Fruit fly (Drosophila melanogaster) whole organism, prepupa: Measurements from ENCODE around the gene bigmax.
A peak's percentile ranks its signal among the peaks of the same experiment; 100 is the strongest.

ENCODE experiments used
- Blimp-1 ChIP-seq: fragments of 200-800 bp; sonication (Bioruptor generic); optimal IDR thresholded peaks from 3 replicates; lab custom pipeline; 2017; ENCODE audit warnings: missing biosample characterization, missing genetic modification characterization, mild to moderate bottlenecking, moderate library complexity, missing genetic modification reagents
- CG10631 ChIP-seq: fragments of 200-800 bp; sonication (Bioruptor generic); optimal IDR thresholded peaks from 2 replicates; lab custom pipeline; 2016; ENCODE audit warnings: missing biosample characterization, missing genetic modification characterization
- CG11294 ChIP-seq: fragments of 200-800 bp; sonication (Bioruptor generic); IDR thresholded peaks from 2 replicates; pipeline ENCODE4 v1.3.6; 2022; ENCODE audit warnings: missing biosample characterization, missing genetic modification characterization
- CG11762 ChIP-seq: fragments of 200-800 bp; sonication (Bioruptor generic); optimal IDR thresholded peaks from 3 replicates; lab custom pipeline; 2016; ENCODE audit warnings: missing biosample characterization, missing genetic modification characterization; ENCODE audit not compliant: insufficient read depth
- CG11902 ChIP-seq: fragments of 200-800 bp; sonication (Bioruptor generic); optimal IDR thresholded peaks from 3 replicates; lab custom pipeline; 2016; ENCODE audit warnings: missing biosample characterization, missing genetic modification characterization
- CG1621 ChIP-seq: fragments of 200-800 bp; sonication (Bioruptor generic); optimal IDR thresholded peaks from 3 replicates; lab custom pipeline; 2018; ENCODE audit warnings: missing biosample characterization, mild to moderate bottlenecking, missing genetic modification characterization
- CG16779 ChIP-seq: fragments of 200-800 bp; sonication (Bioruptor generic); optimal IDR thresholded peaks from 3 replicates; lab custom pipeline; 2017; ENCODE audit warnings: missing biosample characterization, mild to moderate bottlenecking, missing genetic modification characterization
- CG3032 ChIP-seq: fragments of 200-800 bp; optimal IDR thresholded peaks from 2 replicates; lab custom pipeline; 2019; ENCODE audit warnings: missing biosample characterization, mild to moderate bottlenecking, missing genetic modification characterization, moderate library complexity
- CG31627 ChIP-seq: fragments of 200-800 bp; sonication (Bioruptor generic); optimal IDR thresholded peaks from 3 replicates; lab custom pipeline; 2016; ENCODE audit warnings: missing biosample characterization, missing genetic modification characterization
- CG34406 ChIP-seq: fragments of 200-800 bp; sonication (Bioruptor generic); optimal IDR thresholded peaks from 3 replicates; lab custom pipeline; 2016; ENCODE audit warnings: missing biosample characterization, missing genetic modification characterization
- CG3919 ChIP-seq: fragments of 200-800 bp; sonication (Bioruptor generic); optimal IDR thresholded peaks from 3 replicates; lab custom pipeline; 2016; ENCODE audit warnings: missing biosample characterization, missing genetic modification characterization
- CG4318 ChIP-seq: fragments of 200-800 bp; sonication (Bioruptor generic); optimal IDR thresholded peaks from 3 replicates; lab custom pipeline; 2017; ENCODE audit warnings: missing biosample characterization, mild to moderate bottlenecking, missing genetic modification characterization
- CG6163 ChIP-seq: fragments of 200-800 bp; sonication (Bioruptor generic); IDR thresholded peaks from 3 replicates; pipeline ENCODE4 v1.3.6; 2022; ENCODE audit warnings: missing biosample characterization, missing genetic modification characterization
- CG6792 ChIP-seq: fragments of 200-800 bp; sonication (Bioruptor generic); optimal IDR thresholded peaks from 3 replicates; lab custom pipeline; 2016; ENCODE audit warnings: missing biosample characterization, missing genetic modification characterization
- CG6808 ChIP-seq: fragments of 200-800 bp; sonication (Bioruptor generic); optimal IDR thresholded peaks from 3 replicates; lab custom pipeline; 2017; ENCODE audit warnings: missing biosample characterization, missing genetic modification characterization, mild to moderate bottlenecking, moderate library complexity, missing genetic modification reagents
- CG7368 ChIP-seq: fragments of 200-800 bp; sonication (Bioruptor generic); optimal IDR thresholded peaks from 3 replicates; lab custom pipeline; 2016; ENCODE audit warnings: missing biosample characterization, missing genetic modification characterization
- CG8319 ChIP-seq: fragments of 200-800 bp; sonication (Bioruptor generic); optimal IDR thresholded peaks from 3 replicates; lab custom pipeline; 2016; ENCODE audit warnings: missing biosample characterization, missing genetic modification characterization
- CG8632 ChIP-seq: fragments of 200-800 bp; sonication (Bioruptor generic); optimal IDR thresholded peaks from 3 replicates; lab custom pipeline; 2016; ENCODE audit warnings: missing biosample characterization, missing genetic modification characterization
- CG9139 ChIP-seq: fragments of 200-800 bp; sonication (Bioruptor generic); optimal IDR thresholded peaks from 3 replicates; lab custom pipeline; 2017; ENCODE audit warnings: missing biosample characterization, mild to moderate bottlenecking, missing genetic modification characterization
- Eip75B ChIP-seq: fragments of 200-800 bp; sonication (Bioruptor generic); optimal IDR thresholded peaks from 3 replicates; lab custom pipeline; 2016; ENCODE audit warnings: missing biosample characterization, missing genetic modification characterization
- Eip78C ChIP-seq: fragments of 200-800 bp; sonication (Bioruptor generic); peaks from one replicate; lab custom pipeline; 2016; ENCODE audit warnings: missing biosample characterization, missing genetic modification characterization
- Ets21C ChIP-seq: fragments of 200-800 bp; sonication (Bioruptor generic); optimal IDR thresholded peaks from 3 replicates; lab custom pipeline; 2016; ENCODE audit warnings: missing biosample characterization, missing genetic modification characterization
- Ets96B ChIP-seq: fragments of 200-800 bp; optimal IDR thresholded peaks from 2 replicates; lab custom pipeline; 2019; ENCODE audit warnings: missing biosample characterization, mild to moderate bottlenecking, missing genetic modification characterization, moderate library complexity
- Gug ChIP-seq: fragments of 200-800 bp; sonication (Bioruptor generic); IDR thresholded peaks from 2 replicates; pipeline ENCODE4 v1.3.6; 2022; ENCODE audit warnings: missing biosample characterization, missing genetic modification characterization
- Hr39 ChIP-seq: fragments of 200-800 bp; sonication (Bioruptor generic); optimal IDR thresholded peaks from 2 replicates; lab custom pipeline; 2016; ENCODE audit warnings: missing biosample characterization, missing genetic modification characterization
- Hr4 ChIP-seq: fragments of 200-800 bp; sonication (Bioruptor generic); optimal IDR thresholded peaks from 3 replicates; lab custom pipeline; 2016; ENCODE audit warnings: missing biosample characterization, missing genetic modification characterization
- Lpt ChIP-seq: fragments of 200-800 bp; sonication (Bioruptor generic); optimal IDR thresholded peaks from 3 replicates; lab custom pipeline; 2016; ENCODE audit warnings: missing biosample characterization, missing genetic modification characterization
- Met ChIP-seq: fragments of 200-800 bp; sonication (Bioruptor generic); optimal IDR thresholded peaks from 3 replicates; lab custom pipeline; 2016; ENCODE audit warnings: missing biosample characterization, missing genetic modification characterization
- OdsH ChIP-seq: fragments of 200-800 bp; sonication (Bioruptor generic); optimal IDR thresholded peaks from 3 replicates; lab custom pipeline; 2016; ENCODE audit warnings: missing biosample characterization, missing genetic modification characterization
- Smox ChIP-seq: fragments of 200-800 bp; sonication (Bioruptor generic); optimal IDR thresholded peaks from 3 replicates; lab custom pipeline; 2016; ENCODE audit warnings: missing biosample characterization, missing genetic modification characterization
- Sox14 ChIP-seq: fragments of 200-800 bp; sonication (Bioruptor generic); optimal IDR thresholded peaks from 3 replicates; lab custom pipeline; 2016; ENCODE audit warnings: missing biosample characterization, missing genetic modification characterization
- Sox15 ChIP-seq: fragments of 200-800 bp; sonication (Bioruptor generic); optimal IDR thresholded peaks from 3 replicates; lab custom pipeline; 2016; ENCODE audit warnings: missing biosample characterization, missing genetic modification characterization
- achi ChIP-seq: fragments of 200-800 bp; sonication (Bioruptor generic); optimal IDR thresholded peaks from 3 replicates; lab custom pipeline; 2016; ENCODE audit warnings: missing biosample characterization, missing genetic modification characterization
- acj6 ChIP-seq: fragments of 200-800 bp; sonication (Bioruptor generic); optimal IDR thresholded peaks from 3 replicates; lab custom pipeline; 2016; ENCODE audit warnings: missing biosample characterization, missing genetic modification characterization
- dac ChIP-seq: fragments of 200-800 bp; sonication (Bioruptor generic); optimal IDR thresholded peaks from 2 replicates; lab custom pipeline; 2017; ENCODE audit warnings: missing biosample characterization, mild to moderate bottlenecking, missing genetic modification characterization
- dsx ChIP-seq: fragments of 200-800 bp; optimal IDR thresholded peaks from 3 replicates; lab custom pipeline; 2019; ENCODE audit warnings: missing biosample characterization, mild to moderate bottlenecking, missing genetic modification characterization, moderate library complexity; ENCODE audit not compliant: poor library complexity, severe bottlenecking
- eg ChIP-seq: fragments of 200-800 bp; sonication (Bioruptor generic); IDR thresholded peaks from 3 replicates; pipeline ENCODE4 v1.3.6; 2022; ENCODE audit warnings: missing biosample characterization, missing genetic modification characterization
- esn ChIP-seq: fragments of 200-800 bp; sonication (Bioruptor generic); optimal IDR thresholded peaks from 2 replicates; lab custom pipeline; 2016; ENCODE audit warnings: missing biosample characterization, mild to moderate bottlenecking, missing genetic modification characterization, moderate library complexity
- fkh ChIP-seq: fragments of 200-800 bp; sonication (Bioruptor generic); optimal IDR thresholded peaks from 3 replicates; lab custom pipeline; 2017; ENCODE audit warnings: missing biosample characterization, mild to moderate bottlenecking, missing genetic modification characterization, moderate library complexity
- lz ChIP-seq: fragments of 200-800 bp; sonication (Bioruptor generic); optimal IDR thresholded peaks from 3 replicates; lab custom pipeline; 2016; ENCODE audit warnings: missing biosample characterization, missing genetic modification characterization
- net ChIP-seq: fragments of 200-800 bp; sonication (Bioruptor generic); optimal IDR thresholded peaks from 3 replicates; lab custom pipeline; 2016; ENCODE audit warnings: missing biosample characterization, missing genetic modification characterization
- salr ChIP-seq, 2 experiments: fragments of 200-800 bp; sonication (Bioruptor generic); optimal IDR thresholded peaks; 3 replicates each; lab custom pipeline; 2016 to 2018; ENCODE audit warnings: missing biosample characterization in 2 of 2, missing genetic modification characterization in 2 of 2, mild to moderate bottlenecking in 1 of 2
- spab ChIP-seq: fragments of 200-800 bp; sonication (Bioruptor generic); optimal IDR thresholded peaks from 2 replicates; lab custom pipeline; 2017; ENCODE audit warnings: missing biosample characterization, mild to moderate bottlenecking, missing genetic modification characterization, missing genetic modification reagents
- ss ChIP-seq, 2 experiments: fragments of 200-800 bp; sonication (Bioruptor generic); optimal IDR thresholded peaks; 2 replicates in 1 of 2; 3 replicates in 1 of 2; lab custom pipeline; 2017 to 2018; ENCODE audit warnings: mild to moderate bottlenecking in 2 of 2, missing biosample characterization in 2 of 2, missing genetic modification characterization in 2 of 2, moderate library complexity in 1 of 2
- topi ChIP-seq: fragments of 200-800 bp; sonication (Bioruptor generic); optimal IDR thresholded peaks from 3 replicates; lab custom pipeline; 2016; ENCODE audit warnings: missing biosample characterization, missing genetic modification characterization
- vri ChIP-seq: fragments of 200-800 bp; sonication (Bioruptor generic); optimal IDR thresholded peaks from 3 replicates; lab custom pipeline; 2016; ENCODE audit warnings: missing biosample characterization, mild to moderate bottlenecking, missing genetic modification characterization

bigmax gene

DNA sequence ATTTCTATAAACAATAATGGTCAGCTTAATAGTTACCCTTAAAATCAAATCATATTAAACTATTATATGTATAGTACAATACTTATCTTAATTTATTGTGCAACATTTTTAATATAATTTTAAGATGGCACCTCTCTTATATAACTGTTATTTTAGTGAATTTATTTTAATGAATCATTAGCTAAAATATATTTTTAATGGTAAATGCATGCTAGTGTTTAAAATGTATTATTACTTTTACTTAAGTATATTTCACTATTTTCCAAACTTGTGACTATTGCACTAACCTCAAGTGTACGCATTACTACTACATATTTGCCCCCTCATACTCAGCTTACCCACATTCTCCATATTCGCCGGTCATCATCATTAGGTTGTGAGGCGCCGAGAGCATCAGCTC, 42.1 kb downstream of the bigmax start (continued):
- TF ChIP-seq CG11902 = no peak
- TF ChIP-seq Ets96B (tag; lab: Kevin White, UChicago) = peak; percentile 82
- peak; percentile 44 for TF ChIP-seq Hr4 (GFP tag; lab: Kevin White, UChicago)
- TF ChIP-seq Lpt (GFP tag; lab: Kevin White, UChicago) = peak; percentile 31
- TF ChIP-seq Eip75B (GFP tag; lab: Kevin White, UChicago) = no peak
- no peak for TF ChIP-seq Ets21C (GFP tag; lab: Kevin White, UChicago)
- peak; percentile 48; the same call in 1 of the 3 replicates for TF ChIP-seq CG6163
- TF ChIP-seq CG6792 (GFP tag; lab: Kevin White, UChicago) = peak; percentile 25
- no peak for TF ChIP-seq CG4318 (GFP tag; lab: Kevin White, UChicago)
- TF ChIP-seq esn (GFP tag; lab: Kevin White, UChicago) = peak; percentile 42
- TF ChIP-seq CG8632 (GFP tag; lab: Kevin White, UChicago) = peak; percentile 51
- peak; percentile 87 for TF ChIP-seq dsx (GFP tag; lab: Kevin White, UChicago)
- TF ChIP-seq CG11762 (GFP tag; lab: Kevin White, UChicago) = peak; percentile 39
- TF ChIP-seq net (GFP tag; lab: Kevin White, UChicago) = peak; percentile 65
- TF ChIP-seq lz (GFP tag; lab: Kevin White, UChicago) = no peak
- TF ChIP-seq CG34406 (GFP tag; lab: Kevin White, UChicago) = peak; percentile 52

DNA sequence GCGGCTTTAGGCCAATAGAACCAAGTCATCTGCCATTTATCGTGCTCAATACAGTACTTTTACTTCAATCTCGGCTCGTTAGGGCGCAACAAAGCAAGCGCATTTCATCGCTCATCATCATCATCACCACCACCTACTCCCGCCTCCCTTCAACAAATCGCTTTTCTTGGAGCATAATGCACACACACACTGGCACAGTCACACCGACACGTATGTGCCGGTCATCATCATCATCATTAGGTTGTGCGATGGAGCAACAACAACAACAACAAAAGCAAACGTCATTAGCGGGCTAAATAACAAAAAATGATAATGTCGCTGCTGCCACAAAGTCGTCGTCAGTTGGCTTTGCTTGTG, 42.9 kb downstream of the bigmax start:
- TF ChIP-seq dsx (GFP tag; lab: Kevin White, UChicago) = peak; percentile 68
- no peak for TF ChIP-seq fkh (GFP tag; lab: Kevin White, UChicago)

DNA sequence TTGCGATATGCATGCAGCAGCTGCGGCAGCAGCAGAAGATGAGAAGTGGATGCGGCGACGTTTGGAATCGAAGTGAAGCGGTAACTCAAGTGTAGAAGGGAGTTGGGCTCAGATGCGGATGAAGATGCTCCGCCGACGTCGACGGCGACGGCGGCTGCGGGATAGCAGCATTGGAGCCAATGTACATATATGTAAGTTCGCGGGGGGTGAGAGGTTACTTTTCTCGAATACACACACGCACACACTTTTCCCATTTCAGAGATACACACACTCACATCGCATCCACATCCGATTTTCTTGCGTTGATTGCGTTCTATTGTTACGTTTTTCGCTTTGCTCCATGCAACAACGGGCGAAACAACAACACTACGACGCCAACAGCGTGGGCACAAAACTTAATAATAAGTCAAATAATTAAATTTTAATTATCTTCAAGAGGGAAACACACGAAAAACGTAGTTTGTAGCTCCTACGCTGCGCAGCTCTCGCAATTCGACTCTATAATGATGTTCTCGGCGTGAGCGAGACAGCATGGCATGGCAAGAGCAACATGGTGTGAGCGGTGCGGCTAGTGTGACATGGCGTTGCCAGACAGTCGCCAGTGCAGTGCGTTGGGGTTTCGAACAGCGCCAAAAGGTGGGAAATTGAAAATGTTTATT, 43.5 kb downstream of the bigmax start, which contains the start of gene CG18766:
TSS of gene CG18766 (minus strand) at position 508 of the 659 bp plus-strand sequence.
- TF ChIP-seq net (GFP tag; lab: Kevin White, UChicago) (no peak), CG3032 (no peak), CG10631 (GFP tag; lab: Kevin White, UChicago) (no peak), OdsH (GFP tag; lab: Kevin White, UChicago) (no peak), Sox14 (peak; percentile 36), CG8319 (no peak), fkh (GFP tag; lab: Kevin White, UChicago) (peak; percentile 77), CG1621 (tag; lab: Kevin White, UChicago) (peak; percentile 13), Eip78C (peak; percentile 73), topi (peak; percentile 27), esn (GFP tag; lab: Kevin White, UChicago) (peak; percentile 18), salr (GFP tag; optimal IDR thresholded peaks at IDR 0.05; lab: Kevin White, UChicago) (no peak), CG34406 (GFP tag; lab: Kevin White, UChicago) (no peak), CG11294 (GFP tag; lab: Robert Waterston, UW) (no peak), dac (GFP tag; lab: Kevin White, UChicago) (no peak), acj6 (no peak), CG6808 (no peak), CG7368 (GFP tag; lab: Kevin White, UChicago) (no peak), Smox (GFP tag; lab: Kevin White, UChicago) (no peak), spab (GFP tag; lab: Kevin White, UChicago) (no peak), Gug (GFP tag; lab: Robert Waterston, UW) (no peak), CG9139 (GFP tag; lab: Kevin White, UChicago) (peak; percentile 61), eg (GFP tag; lab: Robert Waterston, UW) (no peak), Lpt (GFP tag; lab: Kevin White, UChicago) (no peak), CG3919 (GFP tag; lab: Kevin White, UChicago) (peak; percentile 27), Sox15 (no peak), lz (GFP tag; lab: Kevin White, UChicago) (no peak), Hr39 (no peak), vri (GFP tag; lab: Kevin White, UChicago) (peak; percentile 39), CG8632 (GFP tag; lab: Kevin White, UChicago) (no peak), CG31627 (GFP tag; lab: Kevin White, UChicago) (peak; percentile 16), Met (GFP tag; lab: Kevin White, UChicago) (no peak), Ets21C (GFP tag; lab: Kevin White, UChicago) (no peak), Blimp-1 (no peak), CG4318 (GFP tag; lab: Kevin White, UChicago) (no peak), ss (GFP tag; optimal IDR thresholded peaks at IDR 0.05; lab: Kevin White, UChicago) (peak; percentile 67 to 76), achi (no peak), CG16779 (tag; lab: Kevin White, UChicago) (no peak)
